Worm (Caenorhabditis elegans) whole organism, midembryonic: Measurements from ENCODE around the gene hacl-1.

Experiments used
- T22C8.4 ChIP-seq: fragments of 200-800 bp; sonication (Bioruptor generic); IDR thresholded peaks from 2 replicates; pipeline ENCODE4 v1.3.6; 2022; ENCODE audit warnings: missing genetic modification characterization, missing compliant biosample characterization
- cog-1 ChIP-seq: sonication (generic microtip); optimal IDR thresholded peaks from 2 replicates; lab custom pipeline; 2016; ENCODE audit warnings: missing genetic modification characterization, missing compliant biosample characterization
- flt-1 ChIP-seq: fragments of 200-800 bp; sonication (Bioruptor generic); IDR thresholded peaks from 2 replicates; pipeline ENCODE4 v1.3.6; 2022; ENCODE audit warnings: missing genetic modification characterization, missing compliant biosample characterization
- klf-2 ChIP-seq: fragments of 200-800 bp; sonication (Bioruptor generic); conservative IDR thresholded peaks from 2 replicates; pipeline ENCODE4 v1.3.6; 2022; ENCODE audit warnings: missing genetic modification reagents, missing genetic modification characterization, missing compliant biosample characterization
- tab-1 ChIP-seq: fragments of 200-800 bp; sonication (Bioruptor generic); IDR thresholded peaks from 2 replicates; pipeline ENCODE4 v1.3.6; 2022; ENCODE audit warnings: missing genetic modification characterization, missing compliant biosample characterization
- ztf-23 ChIP-seq: fragments of 200-800 bp; sonication (Bioruptor generic); IDR thresholded peaks from 2 replicates; pipeline ENCODE4 v1.3.6; 2022; ENCODE audit warnings: missing genetic modification reagents, missing genetic modification characterization, missing compliant biosample characterization
- ztf-29 ChIP-seq: fragments of 200-800 bp; sonication (Bioruptor generic); IDR thresholded peaks from 2 replicates; pipeline ENCODE4 v1.3.6; 2022; ENCODE audit warnings: missing genetic modification reagents, missing genetic modification characterization, missing compliant biosample characterization

- no peak for TF ChIP-seq klf-2 (GFP tag; lab: Robert Waterston, UW)
- no peak for TF ChIP-seq cog-1
- TF ChIP-seq T22C8.4, result no peak
- TF ChIP-seq tab-1 (GFP tag; lab: Robert Waterston, UW), result no peak
- no peak for TF ChIP-seq ztf-29
- no peak for TF ChIP-seq flt-1
- no peak for TF ChIP-seq ztf-23 (GFP tag; lab: Robert Waterston, UW)
Measured at ce11 chrII:11495307-11495706, 2.5 kb upstream of the hacl-1 start, which contains the start of the genes ooc-3 and B0334.4.
